Worm (Caenorhabditis elegans) whole organism, L3 larva: ENCODE measurements around the gene B0001.4.
A peak's percentile ranks its signal among the peaks of the same experiment; 100 is the strongest.
"Not testable (repeated sequence)": the region's sequence is repeated elsewhere in the genome, so short reads cannot be mapped to it uniquely, and the experiment has no call there.

Experiments
- R02D3.7 ChIP-seq: fragments of 150-350 bp; optimal IDR thresholded peaks from 2 replicates; lab custom pipeline; 2014; ENCODE audit warnings: missing biosample characterization, missing genetic modification characterization
- ZK546.5 ChIP-seq: sonication (generic microtip); optimal IDR thresholded peaks from 2 replicates; lab custom pipeline; 2017; ENCODE audit warnings: missing biosample characterization, missing genetic modification characterization
- aly-2 ChIP-seq: fragments of 150-350 bp; optimal IDR thresholded peaks from 2 replicates; lab custom pipeline; 2014; ENCODE audit warnings: missing biosample characterization, missing genetic modification characterization
- ceh-82 ChIP-seq: fragments of 150-350 bp; optimal IDR thresholded peaks from 2 replicates; lab custom pipeline; 2014; ENCODE audit warnings: missing biosample characterization, missing genetic modification characterization
- daf-12 ChIP-seq: fragments of 150-350 bp; optimal IDR thresholded peaks from 2 replicates; lab custom pipeline; 2014; ENCODE audit warnings: missing biosample characterization, missing genetic modification reagents, missing genetic modification characterization
- egl-27 ChIP-seq: sonication (generic microtip); optimal IDR thresholded peaks from 4 replicates; lab custom pipeline; 2017; ENCODE audit warnings: missing biosample characterization, missing genetic modification reagents, missing genetic modification characterization
- elt-1 ChIP-seq: fragments of 150-350 bp; optimal IDR thresholded peaks from 2 replicates; lab custom pipeline; 2014; ENCODE audit warnings: missing biosample characterization, missing genetic modification characterization
- elt-2 ChIP-seq: sonication (generic microtip); optimal IDR thresholded peaks from 2 replicates; lab custom pipeline; 2016; ENCODE audit warnings: missing genetic modification reagents, mild to moderate bottlenecking, missing genetic modification characterization, missing compliant biosample characterization
- elt-3 ChIP-seq, 3 experiments: fragments of 150-350 bp in 1 of 3; sonication (generic microtip) in 2 of 3; optimal IDR thresholded peaks; 2 replicates in 2 of 3; 4 replicates in 1 of 3; lab custom pipeline; 2014 to 2017; ENCODE audit warnings: missing biosample characterization in 3 of 3, missing genetic modification characterization in 3 of 3
- eor-1 ChIP-seq, 2 experiments: fragments of 150-350 bp; optimal IDR thresholded peaks; 2 replicates each; lab custom pipeline; 2014 to 2018; ENCODE audit warnings: missing biosample characterization in 2 of 2, missing genetic modification characterization in 2 of 2
- fkh-10 ChIP-seq: sonication (generic microtip); optimal IDR thresholded peaks from 2 replicates; lab custom pipeline; 2017; ENCODE audit warnings: missing biosample characterization, missing genetic modification reagents, missing genetic modification characterization
- fos-1 ChIP-seq: fragments of 150-350 bp; optimal IDR thresholded peaks from 2 replicates; lab custom pipeline; 2014; ENCODE audit warnings: missing biosample characterization, missing genetic modification characterization
- jun-1 ChIP-seq: fragments of 150-350 bp; optimal IDR thresholded peaks from 2 replicates; lab custom pipeline; 2014; ENCODE audit warnings: missing biosample characterization, missing genetic modification reagents, missing genetic modification characterization
- lin-15B ChIP-seq: fragments of 150-350 bp; optimal IDR thresholded peaks from 2 replicates; lab custom pipeline; 2014; ENCODE audit warnings: missing biosample characterization, missing genetic modification characterization
- lin-39 ChIP-seq: fragments of 150-350 bp; optimal IDR thresholded peaks from 2 replicates; lab custom pipeline; 2018; ENCODE audit warnings: missing biosample characterization, missing genetic modification reagents, missing genetic modification characterization
- mdl-1 ChIP-seq: fragments of 150-350 bp; optimal IDR thresholded peaks from 2 replicates; lab custom pipeline; 2014; ENCODE audit warnings: missing biosample characterization, missing genetic modification characterization
- mml-1 ChIP-seq: fragments of 150-350 bp; sonication (generic microtip); optimal IDR thresholded peaks from 3 replicates; lab custom pipeline; 2014; ENCODE audit warnings: missing biosample characterization, missing genetic modification characterization
- nfya-1 ChIP-seq: sonication (generic microtip); optimal IDR thresholded peaks from 2 replicates; lab custom pipeline; 2017; ENCODE audit warnings: missing genetic modification characterization, mild to moderate bottlenecking, missing compliant biosample characterization, antibody characterized with exemption, moderate library complexity; ENCODE audit not compliant: insufficient read depth
- nhr-11 ChIP-seq: fragments of 150-350 bp; optimal IDR thresholded peaks from 2 replicates; lab custom pipeline; 2014; ENCODE audit warnings: missing biosample characterization, missing genetic modification characterization
- nhr-12 ChIP-seq: fragments of 150-350 bp; optimal IDR thresholded peaks from 2 replicates; lab custom pipeline; 2014; ENCODE audit warnings: missing biosample characterization, missing genetic modification characterization
- nhr-23 ChIP-seq: fragments of 150-350 bp; optimal IDR thresholded peaks from 2 replicates; lab custom pipeline; 2014; ENCODE audit warnings: missing biosample characterization, missing genetic modification reagents, missing genetic modification characterization
- nhr-237 ChIP-seq: fragments of 150-350 bp; optimal IDR thresholded peaks from 2 replicates; lab custom pipeline; 2014; ENCODE audit warnings: missing biosample characterization, missing genetic modification characterization
- nhr-28 ChIP-seq: fragments of 150-350 bp; optimal IDR thresholded peaks from 2 replicates; lab custom pipeline; 2014; ENCODE audit warnings: missing biosample characterization, missing genetic modification characterization
- nhr-76 ChIP-seq: fragments of 150-350 bp; sonication (generic microtip); optimal IDR thresholded peaks from 5 replicates; lab custom pipeline; 2014; ENCODE audit warnings: missing biosample characterization, missing genetic modification characterization
- nhr-77 ChIP-seq: fragments of 150-350 bp; optimal IDR thresholded peaks from 2 replicates; lab custom pipeline; 2014; ENCODE audit warnings: missing biosample characterization, missing genetic modification characterization
- pha-4 ChIP-seq: fragments of 150-350 bp; optimal IDR thresholded peaks from 2 replicates; lab custom pipeline; 2014; ENCODE audit warnings: missing biosample characterization, missing genetic modification reagents, missing genetic modification characterization
- pqm-1 ChIP-seq: fragments of 150-350 bp; optimal IDR thresholded peaks from 2 replicates; lab custom pipeline; 2017; ENCODE audit warnings: missing biosample characterization, missing genetic modification characterization, inconsistent platforms
- sea-2 ChIP-seq: fragments of 150-350 bp; sonication (generic microtip); optimal IDR thresholded peaks from 4 replicates; lab custom pipeline; 2014; ENCODE audit warnings: missing biosample characterization, missing genetic modification reagents, missing genetic modification characterization
- skn-1 ChIP-seq: fragments of 150-350 bp; optimal IDR thresholded peaks from 2 replicates; lab custom pipeline; 2014; ENCODE audit warnings: missing biosample characterization, missing genetic modification characterization
- snpc-4 ChIP-seq: fragments of 150-350 bp; optimal IDR thresholded peaks from 2 replicates; lab custom pipeline; 2014; ENCODE audit warnings: missing biosample characterization, missing genetic modification characterization
- tbx-2 ChIP-seq: sonication (generic microtip); optimal IDR thresholded peaks from 2 replicates; lab custom pipeline; 2016; ENCODE audit warnings: mild to moderate bottlenecking, missing genetic modification characterization, missing compliant biosample characterization
- ztf-11 ChIP-seq: fragments of 150-350 bp; optimal IDR thresholded peaks from 2 replicates; lab custom pipeline; 2014; ENCODE audit warnings: missing biosample characterization, missing genetic modification characterization
- ztf-4 ChIP-seq: fragments of 150-350 bp; optimal IDR thresholded peaks from 2 replicates; lab custom pipeline; 2014; ENCODE audit warnings: missing biosample characterization, missing genetic modification characterization

B0001.4 gene

ce11 chrIV:12138093-12138492, at the start of gene B0001.4:
B0001.4 (minus strand) TSS chrIV:12138193.
- TF ChIP-seq nhr-11 (tag; lab: Kevin White, UChicago); ztf-4 (tag; lab: Kevin White, UChicago); eor-1 (tag; optimal IDR thresholded peaks at IDR 0.05; lab: Kevin White, UChicago): not testable (repeated sequence)

- TF ChIP-seq nhr-28; nhr-23 (tag; lab: Kevin White, UChicago); mdl-1: not testable (repeated sequence)
Observed at ce11 chrIV:12178235-12178634, 40.2 kb upstream of the B0001.4 start, which contains the start of gene nlr-1. nlr-1 (minus strand) TSS chrIV:12178335.

ce11 chrIV:12167944-12168343, 30.0 kb upstream of the B0001.4 start, which contains the start of gene F20B10.3:
F20B10.3 (plus strand) TSS chrIV:12168244.
- TF ChIP-seq jun-1 (tag; lab: Kevin White, UChicago): no peak
- TF ChIP-seq daf-12 (tag; lab: Kevin White, UChicago): no peak
- TF ChIP-seq egl-27 (tag; lab: Kevin White, UChicago): no peak
- TF ChIP-seq nhr-12 (tag; lab: Kevin White, UChicago): no peak
- TF ChIP-seq fkh-10 (GFP tag; lab: Kevin White, UChicago): no peak
- no peak for TF ChIP-seq nhr-77 (tag; lab: Kevin White, UChicago)
- no peak for TF ChIP-seq elt-3 (tag; optimal IDR thresholded peaks at IDR 0.05; lab: Kevin White, UChicago)
- TF ChIP-seq mdl-1: no peak
- no peak for TF ChIP-seq fos-1 (tag; lab: Kevin White, UChicago)
- no peak for TF ChIP-seq snpc-4
- no peak for TF ChIP-seq R02D3.7
- TF ChIP-seq aly-2 (tag; lab: Kevin White, UChicago): no peak
- TF ChIP-seq eor-1 (tag; optimal IDR thresholded peaks at IDR 0.05; lab: Kevin White, UChicago): no peak
- no peak for TF ChIP-seq nhr-76
- no peak for TF ChIP-seq lin-15B (tag; lab: Kevin White, UChicago)
- no peak for TF ChIP-seq nhr-23 (tag; lab: Kevin White, UChicago)
- TF ChIP-seq nhr-28: no peak

- TF ChIP-seq ZK546.5 (tag; lab: Kevin White, UChicago) (no peak), skn-1 (no peak), lin-15B (tag; lab: Kevin White, UChicago) (no peak), nfya-1 (tag; lab: Kevin White, UChicago) (no peak), daf-12 (tag; lab: Kevin White, UChicago) (no peak), ztf-11 (tag; lab: Kevin White, UChicago) (no peak), jun-1 (tag; lab: Kevin White, UChicago) (no peak), mml-1 (tag; lab: Kevin White, UChicago) (no peak), fkh-10 (GFP tag; lab: Kevin White, UChicago) (no peak), elt-1 (tag; lab: Kevin White, UChicago) (no peak), ztf-4 (tag; lab: Kevin White, UChicago) (no peak), egl-27 (tag; lab: Kevin White, UChicago) (no peak), snpc-4 (no peak), nhr-23 (tag; lab: Kevin White, UChicago) (no peak), elt-2 (tag; lab: Kevin White, UChicago) (peak; percentile 65), tbx-2 (tag; lab: Kevin White, UChicago) (no peak), pqm-1 (tag; lab: Kevin White, UChicago) (peak; percentile 45), fos-1 (tag; lab: Kevin White, UChicago) (no peak), aly-2 (tag; lab: Kevin White, UChicago) (no peak), elt-3 (tag; optimal IDR thresholded peaks at IDR 0.05; lab: Kevin White, UChicago) (no peak), nhr-28 (no peak), lin-39 (tag; lab: Kevin White, UChicago) (no peak), pha-4 (tag; lab: Kevin White, UChicago) (peak; percentile 49), sea-2 (GFP tag; lab: Kevin White, UChicago) (no peak), ceh-82 (no peak), nhr-237 (tag; lab: Kevin White, UChicago) (no peak)
Observed at ce11 chrIV:12165432-12166078, 27.6 kb upstream of the B0001.4 start.
